Fruit fly (Drosophila melanogaster) whole organism, prepupa: ENCODE measurements around the gene rasp.

Experiments used
- Smox ChIP-seq: fragments of 200-800 bp; sonication (Bioruptor generic); optimal IDR thresholded peaks from 3 replicates; lab custom pipeline; 2016; ENCODE audit warnings: missing biosample characterization, missing genetic modification characterization
- cyc ChIP-seq: fragments of 200-800 bp; sonication (Bioruptor generic); optimal IDR thresholded peaks from 3 replicates; lab custom pipeline; 2016; ENCODE audit warnings: missing biosample characterization, missing genetic modification characterization

- TF ChIP-seq cyc (GFP tag; lab: Kevin White, UChicago) (peak; percentile 21), Smox (GFP tag; lab: Kevin White, UChicago) (no peak)
Measured at dm6 chr3L:3159309-3160194, 2.4 kb upstream of the rasp start, which contains the start of the genes ND-30 and CG15812.
